Fruit fly (Drosophila melanogaster): ENCODE data around the gene Cad74A.

Gene Cad74A

DNA sequence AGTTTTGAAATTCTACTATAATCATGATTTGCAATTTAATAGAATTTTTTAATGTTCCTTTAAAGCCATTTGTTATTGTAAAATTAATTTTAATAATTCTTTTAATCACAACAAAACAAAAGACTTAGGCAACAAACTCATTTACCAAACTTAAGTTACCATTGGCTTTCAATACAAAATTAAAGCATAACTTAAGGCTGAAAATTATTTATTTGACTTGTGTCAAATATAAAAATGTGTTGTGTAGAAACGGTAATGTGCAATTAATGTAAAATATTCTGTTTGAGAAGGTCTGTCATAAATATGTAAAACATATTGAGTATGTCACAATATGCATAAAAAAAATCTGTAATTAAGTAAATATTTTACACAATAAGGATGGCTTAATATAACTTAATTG lies 27.7 kb upstream of the Cad74A start:
- TF ChIP-seq Eip78C (GFP tag) (no peak), dac (GFP tag; optimal IDR thresholded peaks at IDR 0.05) (no peak), CG6808 (GFP tag; optimal IDR thresholded peaks at IDR 0.05) (no peak), CG6163 (GFP tag; IDR thresholded peaks at IDR 0.05) (no peak), Hr38 (GFP tag; optimal IDR thresholded peaks at IDR 0.05) (no peak), topi (GFP tag; optimal IDR thresholded peaks at IDR 0.05) (no peak)

DNA sequence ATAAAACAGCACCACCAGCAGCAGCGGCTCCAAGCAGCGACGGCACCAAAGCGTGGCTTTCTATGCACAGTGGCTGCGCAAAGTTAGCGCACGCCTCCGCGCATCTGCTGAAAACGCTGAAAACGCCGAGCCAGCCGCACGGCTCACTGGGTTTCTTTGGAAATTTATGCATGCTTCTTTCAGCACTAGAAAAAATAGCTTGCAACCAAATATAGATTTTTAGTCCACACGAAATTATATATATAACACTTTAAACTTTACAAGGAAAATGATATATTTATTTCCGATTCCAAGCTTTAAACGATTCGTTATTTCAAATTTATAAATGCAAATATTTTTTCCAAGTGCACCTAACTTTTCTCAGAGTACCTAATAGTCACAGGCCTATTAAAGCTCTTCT lies 25.3 kb upstream of the Cad74A start:
- TF ChIP-seq pdm3 (GFP tag; optimal IDR thresholded peaks at IDR 0.05) (no peak), CG11762 (GFP tag; optimal IDR thresholded peaks at IDR 0.05; ENCODE audit: insufficient read depth) (no peak), Hr4 (GFP tag; optimal IDR thresholded peaks at IDR 0.05) (peak; percentile 57), CG3919 (GFP tag; optimal IDR thresholded peaks at IDR 0.05) (peak; percentile 20), Eip78C (GFP tag) (peak; percentile 68), CG8319 (GFP tag; optimal IDR thresholded peaks at IDR 0.05) (no peak), achi (GFP tag; optimal IDR thresholded peaks at IDR 0.05) (peak; percentile 33), CG6792 (GFP tag; optimal IDR thresholded peaks at IDR 0.05) (peak; percentile 2), CG6163 (GFP tag; IDR thresholded peaks at IDR 0.05) (peak; percentile 50; the same call in 1 of the 3 replicates), dac (GFP tag; optimal IDR thresholded peaks at IDR 0.05) (peak; percentile 19), OdsH (GFP tag; optimal IDR thresholded peaks at IDR 0.05) (peak; percentile 33), svp (GFP tag) (peak; percentile 28), Sox14 (GFP tag; optimal IDR thresholded peaks at IDR 0.05) (peak; percentile 9), CG32006 (GFP tag; optimal IDR thresholded peaks at IDR 0.05) (peak; percentile 74), salr (GFP tag; optimal IDR thresholded peaks at IDR 0.05) (peak in 1 of 2 experiments; percentile 47), CG11294 (GFP tag; IDR thresholded peaks at IDR 0.05) (no peak), CG6276 (GFP tag; optimal IDR thresholded peaks at IDR 0.05) (no peak), CG16779 (tag; optimal IDR thresholded peaks at IDR 0.05) (no peak), CG11902 (GFP tag; optimal IDR thresholded peaks at IDR 0.05) (no peak), CG15336 (GFP tag; IDR thresholded peaks at IDR 0.05) (peak; percentile 66), CG4318 (GFP tag; optimal IDR thresholded peaks at IDR 0.05) (peak; percentile 41)

DNA sequence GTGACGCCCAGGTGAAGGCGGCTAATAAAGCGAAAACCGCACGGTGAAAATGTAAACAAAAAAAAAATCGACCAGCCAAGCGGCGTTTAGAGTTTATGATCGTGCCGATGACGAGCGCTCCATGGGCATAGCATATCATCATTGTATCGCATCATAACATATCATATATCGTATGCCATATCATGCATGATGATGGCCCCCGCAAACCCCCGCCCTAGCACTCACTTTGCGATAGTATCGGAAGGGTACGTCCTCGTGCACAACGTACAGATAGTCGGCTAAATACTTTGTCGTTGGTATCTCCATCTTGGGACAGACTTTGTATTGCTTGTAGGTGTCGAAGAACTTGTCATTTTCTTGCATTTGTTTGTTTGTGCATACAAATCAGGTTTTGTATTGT lies 23.9 kb upstream of the Cad74A start:
- peak; percentile 80 for TF ChIP-seq dsx (GFP tag; optimal IDR thresholded peaks at IDR 0.05; ENCODE audit: poor library complexity, severe bottlenecking)
- TF ChIP-seq CG7368 (GFP tag; optimal IDR thresholded peaks at IDR 0.05) = no peak

DNA sequence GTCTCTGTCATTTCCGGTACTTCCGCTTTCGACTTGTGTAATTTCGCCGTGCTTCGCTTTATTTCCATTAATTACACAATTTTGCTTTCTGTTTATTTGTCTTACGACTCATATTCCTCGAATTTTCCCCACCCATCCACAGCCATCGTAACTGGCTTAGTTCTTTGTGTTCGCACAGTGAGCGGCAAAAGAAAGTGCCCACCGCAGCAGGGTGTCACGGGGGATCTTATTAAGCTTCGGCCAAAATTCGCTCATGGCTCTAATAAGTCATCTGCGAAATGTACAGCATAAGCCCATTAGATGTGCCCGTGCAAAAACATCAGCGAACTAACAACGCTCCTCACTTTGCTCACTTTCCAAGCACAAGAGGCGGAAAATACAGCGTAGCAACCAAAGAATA lies 23.1 kb upstream of the Cad74A start:
- no peak for TF ChIP-seq CG10669 (GFP tag; optimal IDR thresholded peaks at IDR 0.05)
- TF ChIP-seq CG11902 (GFP tag; optimal IDR thresholded peaks at IDR 0.05) = no peak
- TF ChIP-seq Lpt (GFP tag; optimal IDR thresholded peaks at IDR 0.05) = no peak
- TF ChIP-seq Hr39 (GFP tag; optimal IDR thresholded peaks at IDR 0.05) = no peak
- no peak for TF ChIP-seq fd59A (GFP tag; optimal IDR thresholded peaks at IDR 0.05)
- no peak for TF ChIP-seq Ets96B (tag; optimal IDR thresholded peaks at IDR 0.05)

DNA sequence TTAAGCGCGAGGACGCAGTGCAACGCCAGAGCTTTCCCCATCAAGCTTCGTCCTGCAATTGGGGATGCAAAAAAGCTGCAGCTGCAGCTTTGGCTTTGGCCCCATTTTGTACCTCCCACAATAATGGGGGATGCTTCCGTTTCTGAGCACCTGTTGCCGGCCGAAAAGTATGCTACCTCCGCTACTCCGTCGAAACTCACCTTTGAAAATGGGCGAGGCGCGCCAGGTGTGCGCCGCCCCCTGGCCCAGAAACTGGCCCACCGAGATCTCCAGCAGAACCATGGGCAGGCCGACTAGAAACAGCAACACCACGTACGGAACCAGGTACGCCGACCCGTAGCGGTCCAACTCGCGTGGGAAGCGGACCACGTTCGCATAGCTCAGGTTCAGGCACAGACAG lies 22.1 kb upstream of the Cad74A start:
- TF ChIP-seq pdm3 (GFP tag; optimal IDR thresholded peaks at IDR 0.05) = no peak
- no peak for TF ChIP-seq Lpt (GFP tag; optimal IDR thresholded peaks at IDR 0.05)
- TF ChIP-seq CG6792 (GFP tag; optimal IDR thresholded peaks at IDR 0.05) = no peak
- TF ChIP-seq salr (GFP tag; optimal IDR thresholded peaks at IDR 0.05) = no peak
- TF ChIP-seq CG15336 (GFP tag; IDR thresholded peaks at IDR 0.05) = no peak
- TF ChIP-seq CG6854 (GFP tag; optimal IDR thresholded peaks at IDR 0.05) = no peak
- TF ChIP-seq CG3032 (tag; optimal IDR thresholded peaks at IDR 0.05) = no peak
- no peak for TF ChIP-seq achi (GFP tag; optimal IDR thresholded peaks at IDR 0.05)
- no peak for TF ChIP-seq spab (GFP tag; optimal IDR thresholded peaks at IDR 0.05)
- no peak for TF ChIP-seq Gug (GFP tag; IDR thresholded peaks at IDR 0.05)
- TF ChIP-seq fd59A (GFP tag; optimal IDR thresholded peaks at IDR 0.05) = no peak
- no peak for TF ChIP-seq ss (GFP tag; optimal IDR thresholded peaks at IDR 0.05)
- no peak for TF ChIP-seq CG6276 (GFP tag; optimal IDR thresholded peaks at IDR 0.05)
- TF ChIP-seq OdsH (GFP tag; optimal IDR thresholded peaks at IDR 0.05) = no peak
- TF ChIP-seq Smox (GFP tag; optimal IDR thresholded peaks at IDR 0.05) = no peak

All from whole organism, prepupa.